Worm (Caenorhabditis elegans): ENCODE measurements around the gene ddi-1.
A peak's percentile ranks its signal among the peaks of the same experiment; 100 is the strongest.

- TF ChIP-seq ztf-4 (tag; optimal IDR thresholded peaks at IDR 0.05): no peak
- peak; percentile 22 to 50 (median 27) for TF ChIP-seq dpl-1 (GFP tag; optimal IDR thresholded peaks at IDR 0.05)
- no peak for TF ChIP-seq nhr-237 (tag; optimal IDR thresholded peaks at IDR 0.05)
- TF ChIP-seq sox-4 (tag; optimal IDR thresholded peaks at IDR 0.05): no peak
These were observed 47.9 kb upstream of the ddi-1 start for ce11 chrIV:6474751-6475150.

Data from whole organism, L1 larva.